Fruit fly (Drosophila melanogaster): Measurements from ENCODE around the gene AsnRS.

AsnRS gene

dm6 chr2L:19135955-19136677 lies 4.4 kb upstream of the AsnRS start (continued):
- TF ChIP-seq CG1621 (tag; optimal IDR thresholded peaks at IDR 0.05) (peak; percentile 80), CG3919 (GFP tag; optimal IDR thresholded peaks at IDR 0.05) (peak; percentile 85), CG7368 (GFP tag; optimal IDR thresholded peaks at IDR 0.05) (peak; percentile 61), CG8319 (GFP tag; optimal IDR thresholded peaks at IDR 0.05) (peak; percentile 55), CG10669 (GFP tag; optimal IDR thresholded peaks at IDR 0.05) (peak; percentile 87), CG11762 (GFP tag; optimal IDR thresholded peaks at IDR 0.05; ENCODE audit: insufficient read depth) (peak; percentile 75), CG16779 (tag; optimal IDR thresholded peaks at IDR 0.05) (peak; percentile 71), CG32006 (GFP tag; optimal IDR thresholded peaks at IDR 0.05) (peak; percentile 54), vri (GFP tag; optimal IDR thresholded peaks at IDR 0.05) (peak; percentile 81), Gug (GFP tag; IDR thresholded peaks at IDR 0.05) (no peak), CG6163 (GFP tag; IDR thresholded peaks at IDR 0.05) (peak; percentile 72), fd59A (GFP tag; optimal IDR thresholded peaks at IDR 0.05) (peak; percentile 74), ss (GFP tag; optimal IDR thresholded peaks at IDR 0.05) (peak; percentile 32 to 57), Hr38 (GFP tag; optimal IDR thresholded peaks at IDR 0.05) (no peak), Eip93F (GFP tag; optimal IDR thresholded peaks at IDR 0.05) (peak; percentile 50)

DNA sequence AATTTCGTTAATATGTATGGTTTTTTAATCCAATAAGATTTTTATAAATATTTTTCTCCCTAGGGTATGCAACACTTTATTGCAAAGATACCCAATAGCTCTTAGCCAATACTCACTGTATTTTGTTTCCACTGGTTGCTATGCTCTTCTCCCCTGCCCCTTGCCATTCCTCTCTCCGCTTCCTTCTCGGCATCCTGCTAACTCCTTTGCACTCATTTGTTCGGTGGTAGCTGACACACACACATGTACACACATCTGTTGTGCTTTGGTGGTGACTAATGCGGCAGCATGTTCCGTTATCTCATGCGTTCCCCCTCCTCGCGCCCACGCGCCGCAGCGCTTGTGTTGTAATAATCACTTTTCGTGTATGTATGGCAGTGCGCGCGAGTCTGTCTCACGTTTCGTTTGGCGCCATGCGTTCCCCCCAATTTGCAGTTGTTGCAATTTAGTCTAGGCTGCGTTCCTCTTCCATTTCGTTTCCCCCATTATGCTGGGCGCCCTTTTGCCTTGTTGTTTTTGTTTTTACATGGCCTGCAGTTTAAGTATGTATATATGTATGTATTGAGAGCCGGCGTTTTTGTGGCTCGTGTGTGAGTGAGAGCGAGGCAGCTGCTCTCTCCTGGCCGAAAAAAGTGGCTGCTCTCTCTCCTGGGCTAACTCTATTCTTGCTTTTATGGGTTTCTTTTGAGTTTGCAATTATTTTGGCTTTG lies 3.2 kb upstream of the AsnRS start, which contains the start of gene Polr1D:
TSS of gene Polr1D (minus strand) at position 420 of the 710 bp plus-strand sequence.
- TF ChIP-seq Met (GFP tag; optimal IDR thresholded peaks at IDR 0.05) (peak; percentile 43), OdsH (GFP tag; optimal IDR thresholded peaks at IDR 0.05) (peak; percentile 49), CG31627 (GFP tag; optimal IDR thresholded peaks at IDR 0.05) (no peak), Smox (GFP tag; optimal IDR thresholded peaks at IDR 0.05) (peak; percentile 48), CG10669 (GFP tag; optimal IDR thresholded peaks at IDR 0.05) (no peak), CG11902 (GFP tag; optimal IDR thresholded peaks at IDR 0.05) (peak; percentile 26), Blimp-1 (GFP tag; optimal IDR thresholded peaks at IDR 0.05) (peak; percentile 28), Eip75B (GFP tag; optimal IDR thresholded peaks at IDR 0.05) (peak; percentile 14), net (GFP tag; optimal IDR thresholded peaks at IDR 0.05) (no peak), CG11294 (GFP tag; IDR thresholded peaks at IDR 0.05) (no peak), lz (GFP tag; optimal IDR thresholded peaks at IDR 0.05) (peak; percentile 2), Hr39 (GFP tag; optimal IDR thresholded peaks at IDR 0.05) (no peak), Hr38 (GFP tag; optimal IDR thresholded peaks at IDR 0.05) (no peak), Ets96B (tag; optimal IDR thresholded peaks at IDR 0.05) (peak; percentile 54), fd85E (GFP tag; optimal IDR thresholded peaks at IDR 0.05) (no peak), cyc (GFP tag; optimal IDR thresholded peaks at IDR 0.05) (peak; percentile 33), ss (GFP tag; optimal IDR thresholded peaks at IDR 0.05) (peak; percentile 26 to 71), acj6 (GFP tag; optimal IDR thresholded peaks at IDR 0.05) (no peak), CG6163 (GFP tag; IDR thresholded peaks at IDR 0.05) (peak; percentile 41; the same call in 1 of the 3 replicates), salr (GFP tag; optimal IDR thresholded peaks at IDR 0.05) (peak in 1 of 2 experiments; percentile 26), fd59A (GFP tag; optimal IDR thresholded peaks at IDR 0.05) (peak; percentile 20), CG34406 (GFP tag; optimal IDR thresholded peaks at IDR 0.05) (peak; percentile 39), spab (GFP tag; optimal IDR thresholded peaks at IDR 0.05) (peak; percentile 26), Eip78C (GFP tag) (no peak), Sox14 (GFP tag; optimal IDR thresholded peaks at IDR 0.05) (peak; percentile 10), CG6808 (GFP tag; optimal IDR thresholded peaks at IDR 0.05) (peak; percentile 26), CG9139 (GFP tag; optimal IDR thresholded peaks at IDR 0.05) (no peak), CG7368 (GFP tag; optimal IDR thresholded peaks at IDR 0.05) (no peak), CG6276 (GFP tag; optimal IDR thresholded peaks at IDR 0.05) (no peak), achi (GFP tag; optimal IDR thresholded peaks at IDR 0.05) (peak; percentile 60), fkh (GFP tag; optimal IDR thresholded peaks at IDR 0.05) (no peak), Gug (GFP tag; IDR thresholded peaks at IDR 0.05) (no peak), CG8119 (GFP tag; IDR thresholded peaks at IDR 0.05) (0 out of 3 replicates have a peak, but pooled peaks have one; percentile 30), CG1621 (tag; optimal IDR thresholded peaks at IDR 0.05) (peak; percentile 34), Sox15 (GFP tag; optimal IDR thresholded peaks at IDR 0.05) (peak; percentile 9), CG32006 (GFP tag; optimal IDR thresholded peaks at IDR 0.05) (peak; percentile 38), Ets21C (GFP tag; optimal IDR thresholded peaks at IDR 0.05) (no peak), CG6854 (GFP tag; optimal IDR thresholded peaks at IDR 0.05) (peak; percentile 47), esn (GFP tag; optimal IDR thresholded peaks at IDR 0.05) (peak; percentile 39), dsx (GFP tag; optimal IDR thresholded peaks at IDR 0.05; ENCODE audit: poor library complexity, severe bottlenecking) (peak; percentile 48)

Data from whole organism, prepupa.